Fruit fly (Drosophila melanogaster) whole organism, prepupa: ENCODE results near the gene CG4325.

Experiments
- CG16779 ChIP-seq: fragments of 200-800 bp; sonication (Bioruptor generic); optimal IDR thresholded peaks from 3 replicates; lab custom pipeline; 2017; ENCODE audit warnings: missing biosample characterization, mild to moderate bottlenecking, missing genetic modification characterization
- CG8632 ChIP-seq: fragments of 200-800 bp; sonication (Bioruptor generic); optimal IDR thresholded peaks from 3 replicates; lab custom pipeline; 2016; ENCODE audit warnings: missing biosample characterization, missing genetic modification characterization
- Eip75B ChIP-seq: fragments of 200-800 bp; sonication (Bioruptor generic); optimal IDR thresholded peaks from 3 replicates; lab custom pipeline; 2016; ENCODE audit warnings: missing biosample characterization, missing genetic modification characterization
- Sox102F ChIP-seq: fragments of 200-800 bp; sonication (Bioruptor generic); optimal IDR thresholded peaks from 2 replicates; lab custom pipeline; 2016; ENCODE audit warnings: missing biosample characterization, mild to moderate bottlenecking, missing genetic modification characterization

DNA sequence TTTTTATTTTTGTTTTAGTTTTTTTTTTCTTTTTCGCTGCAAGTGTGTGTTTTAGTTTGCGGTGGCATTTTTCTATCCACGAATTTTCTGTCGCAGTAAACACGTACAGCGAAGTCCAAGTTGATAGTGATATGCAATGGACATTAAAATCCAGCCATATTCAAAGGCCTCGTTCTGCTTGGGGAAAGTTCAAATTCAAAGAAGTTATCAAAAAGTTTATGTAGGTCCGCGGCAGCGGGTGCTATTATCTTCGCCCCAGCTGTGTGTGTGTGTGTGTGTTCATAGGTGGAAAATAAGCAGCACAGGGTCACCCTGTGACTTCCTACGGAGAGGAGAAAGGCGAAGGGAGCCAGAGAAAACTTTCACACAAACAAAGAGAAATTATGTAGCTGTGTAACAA is 43.9 kb upstream of the CG4325 start:
- TF ChIP-seq CG16779 (tag; lab: Kevin White, UChicago) (no peak), Eip75B (GFP tag; lab: Kevin White, UChicago) (no peak), CG8632 (GFP tag; lab: Kevin White, UChicago) (no peak), Sox102F (GFP tag; lab: Kevin White, UChicago) (no peak)
